Fruit fly (Drosophila melanogaster): ENCODE data around the gene PolE1.

Gene PolE1

DNA sequence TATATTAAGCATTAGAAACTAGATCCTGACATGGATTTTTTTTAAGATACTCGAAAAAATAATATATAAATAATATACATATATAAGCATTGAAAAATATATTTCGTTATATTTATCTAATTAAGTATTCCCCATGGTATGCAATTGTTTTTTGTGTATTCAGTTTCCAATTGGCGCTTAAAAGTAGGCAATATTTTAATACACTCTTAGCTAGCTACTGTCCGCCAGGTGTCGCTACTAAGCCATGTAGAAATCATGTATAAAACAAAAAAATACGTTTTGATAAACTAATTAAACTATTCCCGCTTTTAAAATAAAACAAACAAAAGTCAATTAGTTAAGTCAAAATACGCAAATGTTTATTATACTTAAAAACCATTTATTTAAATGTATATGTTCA, 16.6 kb upstream of the PolE1 start (continued):
- TF ChIP-seq ss (GFP tag; optimal IDR thresholded peaks at IDR 0.05) (no peak), cyc (GFP tag; optimal IDR thresholded peaks at IDR 0.05) (peak; percentile 34), CG4318 (GFP tag; optimal IDR thresholded peaks at IDR 0.05) (no peak), CG6163 (GFP tag; IDR thresholded peaks at IDR 0.05) (no peak), Hr39 (GFP tag; optimal IDR thresholded peaks at IDR 0.05) (peak; percentile 7)

- TF ChIP-seq fkh (GFP tag; optimal IDR thresholded peaks at IDR 0.05) (peak; percentile 61), fd59A (GFP tag; optimal IDR thresholded peaks at IDR 0.05) (no peak), vri (GFP tag; optimal IDR thresholded peaks at IDR 0.05) (peak; percentile 53), CG31627 (GFP tag; optimal IDR thresholded peaks at IDR 0.05) (no peak)
Observed at dm6 chr3R:23331865-23332367, 16.0 kb upstream of the PolE1 start.

DNA sequence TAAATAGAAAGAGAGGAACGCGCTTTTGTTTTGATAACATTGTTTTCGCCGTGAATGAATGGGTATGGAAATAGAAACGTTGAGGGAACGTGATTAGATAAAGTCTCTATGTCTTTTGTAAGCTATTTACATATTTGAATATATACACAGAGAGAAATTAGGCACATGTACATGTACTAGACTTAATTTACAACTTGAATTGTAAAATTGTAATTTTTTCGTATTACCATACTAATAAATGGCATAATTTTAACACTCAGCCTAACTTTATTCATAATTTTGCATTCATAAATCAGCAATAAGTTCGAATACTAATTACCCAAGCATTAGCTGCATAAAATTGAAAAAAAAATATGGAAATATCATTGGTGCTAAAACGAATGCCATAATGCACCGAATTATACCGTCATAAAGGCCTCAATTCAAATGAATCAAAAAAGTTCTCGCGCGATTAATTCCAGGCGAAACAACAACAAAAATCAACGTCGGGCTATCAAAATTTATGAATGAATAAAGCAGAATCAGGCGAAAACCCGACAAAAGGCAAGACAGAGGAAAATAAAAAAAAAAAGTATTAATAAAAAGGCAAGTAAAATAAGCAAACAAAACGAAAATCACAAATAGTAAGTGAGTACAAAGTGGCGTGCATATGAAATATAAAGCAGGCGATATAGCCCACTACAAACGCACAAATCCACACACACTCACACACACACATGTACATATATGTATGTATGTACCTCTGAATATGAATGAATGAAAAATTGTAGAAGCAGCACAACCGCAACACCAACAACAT, 15.2 kb upstream of the PolE1 start:
- TF ChIP-seq svp (GFP tag) (no peak), CG16779 (tag; optimal IDR thresholded peaks at IDR 0.05) (no peak), Hr39 (GFP tag; optimal IDR thresholded peaks at IDR 0.05) (peak; percentile 21), CG3919 (GFP tag; optimal IDR thresholded peaks at IDR 0.05) (no peak), CG10669 (GFP tag; optimal IDR thresholded peaks at IDR 0.05) (peak; percentile 10), CG3032 (tag; optimal IDR thresholded peaks at IDR 0.05) (peak; percentile 22), Smox (GFP tag; optimal IDR thresholded peaks at IDR 0.05) (peak; percentile 2), ss (GFP tag; optimal IDR thresholded peaks at IDR 0.05) (peak; percentile 4 to 32), CG4318 (GFP tag; optimal IDR thresholded peaks at IDR 0.05) (no peak), CG8119 (GFP tag; IDR thresholded peaks at IDR 0.05) (no peak), Ets96B (tag; optimal IDR thresholded peaks at IDR 0.05) (peak; percentile 10), CG31627 (GFP tag; optimal IDR thresholded peaks at IDR 0.05) (peak; percentile 2), Eip78C (GFP tag) (peak; percentile 39), CG6276 (GFP tag; optimal IDR thresholded peaks at IDR 0.05) (no peak), dsx (GFP tag; optimal IDR thresholded peaks at IDR 0.05; ENCODE audit: poor library complexity, severe bottlenecking) (peak; percentile 46), esn (GFP tag; optimal IDR thresholded peaks at IDR 0.05) (peak; percentile 17), CG15336 (GFP tag; IDR thresholded peaks at IDR 0.05) (0 out of 2 replicates have a peak, but pooled peaks have one; percentile 12)

- TF ChIP-seq Sox15 (GFP tag; optimal IDR thresholded peaks at IDR 0.05), result peak; percentile 65
- peak; percentile 60 for TF ChIP-seq Hr4 (GFP tag; optimal IDR thresholded peaks at IDR 0.05)
- TF ChIP-seq fd85E (GFP tag; optimal IDR thresholded peaks at IDR 0.05), result no peak
- no peak for TF ChIP-seq dsx (GFP tag; optimal IDR thresholded peaks at IDR 0.05; ENCODE audit: poor library complexity, severe bottlenecking)
- TF ChIP-seq Ets96B (tag; optimal IDR thresholded peaks at IDR 0.05), result no peak
- TF ChIP-seq topi (GFP tag; optimal IDR thresholded peaks at IDR 0.05), result peak; percentile 64
- no peak for TF ChIP-seq CG9139 (GFP tag; optimal IDR thresholded peaks at IDR 0.05)
- TF ChIP-seq CG15336 (GFP tag; IDR thresholded peaks at IDR 0.05), result no peak
- TF ChIP-seq net (GFP tag; optimal IDR thresholded peaks at IDR 0.05), result no peak
- peak; percentile 30 for TF ChIP-seq CG11902 (GFP tag; optimal IDR thresholded peaks at IDR 0.05)
- TF ChIP-seq Eip93F (GFP tag; optimal IDR thresholded peaks at IDR 0.05), result no peak
- TF ChIP-seq CG8632 (GFP tag; optimal IDR thresholded peaks at IDR 0.05), result peak; percentile 59
- peak; percentile 40 for TF ChIP-seq CG10631 (GFP tag; optimal IDR thresholded peaks at IDR 0.05)
- no peak for TF ChIP-seq achi (GFP tag; optimal IDR thresholded peaks at IDR 0.05)
- TF ChIP-seq svp (GFP tag), result peak; percentile 88
- peak; percentile 38 for TF ChIP-seq CG34406 (GFP tag; optimal IDR thresholded peaks at IDR 0.05)
- no peak for TF ChIP-seq CG11762 (GFP tag; optimal IDR thresholded peaks at IDR 0.05; ENCODE audit: insufficient read depth)
- TF ChIP-seq salr (GFP tag; optimal IDR thresholded peaks at IDR 0.05), result no peak
- peak; percentile 20 for TF ChIP-seq CG8319 (GFP tag; optimal IDR thresholded peaks at IDR 0.05)
- TF ChIP-seq Smox (GFP tag; optimal IDR thresholded peaks at IDR 0.05), result peak; percentile 69
- TF ChIP-seq fkh (GFP tag; optimal IDR thresholded peaks at IDR 0.05), result no peak
- TF ChIP-seq ss (GFP tag; optimal IDR thresholded peaks at IDR 0.05), result no peak
- TF ChIP-seq acj6 (GFP tag; optimal IDR thresholded peaks at IDR 0.05), result peak; percentile 62
- no peak for TF ChIP-seq fd59A (GFP tag; optimal IDR thresholded peaks at IDR 0.05)
- peak; percentile 59 for TF ChIP-seq CG32006 (GFP tag; optimal IDR thresholded peaks at IDR 0.05)
- TF ChIP-seq CG11294 (GFP tag; IDR thresholded peaks at IDR 0.05), result no peak
- TF ChIP-seq spab (GFP tag; optimal IDR thresholded peaks at IDR 0.05), result no peak
- no peak for TF ChIP-seq Hr38 (GFP tag; optimal IDR thresholded peaks at IDR 0.05)
Observed at dm6 chr3R:23333334-23334035, 14.4 kb upstream of the PolE1 start.

Measured in whole organism, prepupa.